Fruit fly (Drosophila melanogaster): ENCODE data around the gene CG42467.
A peak's percentile ranks its signal among the peaks of the same experiment; 100 is the strongest.

CG42467 gene

DNA sequence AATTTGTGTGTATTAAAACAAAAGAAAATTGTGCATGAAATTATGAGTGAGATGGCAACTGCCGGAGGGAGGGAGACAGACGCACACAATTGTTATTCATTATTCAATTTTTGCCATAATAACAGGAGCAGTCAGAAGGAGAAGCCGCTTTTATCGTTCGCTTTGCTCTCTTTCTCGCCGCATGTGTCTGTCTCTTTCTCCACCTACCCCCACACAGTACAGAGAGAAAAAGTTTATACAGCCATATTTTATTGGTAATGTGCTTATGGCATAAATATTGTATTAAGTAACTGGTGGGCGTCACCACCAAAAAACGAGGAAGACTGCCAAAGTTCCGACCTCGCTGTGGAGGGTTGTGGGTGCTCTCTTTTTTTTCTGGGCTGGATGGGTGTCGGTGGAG lies 18.6 kb upstream of the CG42467 start (continued):
- TF ChIP-seq stwl (tag; optimal IDR thresholded peaks at IDR 0.05) (no peak), CG15011 (GFP tag; optimal IDR thresholded peaks at IDR 0.05) (no peak), trh (GFP tag; optimal IDR thresholded peaks at IDR 0.05) (no peak), Deaf1 (tag; optimal IDR thresholded peaks at IDR 0.05) (peak; percentile 34), eve (GFP tag; optimal IDR thresholded peaks at IDR 0.05) (no peak), Max (GFP tag; optimal IDR thresholded peaks at IDR 0.05) (no peak), Fer1 (GFP tag; optimal IDR thresholded peaks at IDR 0.05) (no peak), pum (GFP tag; optimal IDR thresholded peaks at IDR 0.05) (no peak), CG2199 (GFP tag; IDR thresholded peaks at IDR 0.05) (no peak), Nf-YB (GFP tag; optimal IDR thresholded peaks at IDR 0.05) (peak; percentile 87), pan (optimal IDR thresholded peaks at IDR 0.05) (no peak), pan (GFP tag; optimal IDR thresholded peaks at IDR 0.05 in 1 of 2, IDR thresholded peaks at IDR 0.05 in 1 of 2) (no peak), Ets65A (GFP tag) (no peak), CG1832 (GFP tag; optimal IDR thresholded peaks at IDR 0.05) (peak; percentile 45), toy (GFP tag; IDR thresholded peaks at IDR 0.05) (no peak), CG10274 (GFP tag; optimal IDR thresholded peaks at IDR 0.05) (no peak), CG15601 (tag; optimal IDR thresholded peaks at IDR 0.05) (no peak), zen (tag; optimal IDR thresholded peaks at IDR 0.05) (no peak), seq (GFP tag; IDR thresholded peaks at IDR 0.05) (peak; percentile 74; the same call in 1 of the 2 replicates), Pdp1 (GFP tag; optimal IDR thresholded peaks at IDR 0.05) (no peak), CG18764 (GFP tag; optimal IDR thresholded peaks at IDR 0.05) (no peak), lab (GFP tag; optimal IDR thresholded peaks at IDR 0.05) (no peak)

DNA sequence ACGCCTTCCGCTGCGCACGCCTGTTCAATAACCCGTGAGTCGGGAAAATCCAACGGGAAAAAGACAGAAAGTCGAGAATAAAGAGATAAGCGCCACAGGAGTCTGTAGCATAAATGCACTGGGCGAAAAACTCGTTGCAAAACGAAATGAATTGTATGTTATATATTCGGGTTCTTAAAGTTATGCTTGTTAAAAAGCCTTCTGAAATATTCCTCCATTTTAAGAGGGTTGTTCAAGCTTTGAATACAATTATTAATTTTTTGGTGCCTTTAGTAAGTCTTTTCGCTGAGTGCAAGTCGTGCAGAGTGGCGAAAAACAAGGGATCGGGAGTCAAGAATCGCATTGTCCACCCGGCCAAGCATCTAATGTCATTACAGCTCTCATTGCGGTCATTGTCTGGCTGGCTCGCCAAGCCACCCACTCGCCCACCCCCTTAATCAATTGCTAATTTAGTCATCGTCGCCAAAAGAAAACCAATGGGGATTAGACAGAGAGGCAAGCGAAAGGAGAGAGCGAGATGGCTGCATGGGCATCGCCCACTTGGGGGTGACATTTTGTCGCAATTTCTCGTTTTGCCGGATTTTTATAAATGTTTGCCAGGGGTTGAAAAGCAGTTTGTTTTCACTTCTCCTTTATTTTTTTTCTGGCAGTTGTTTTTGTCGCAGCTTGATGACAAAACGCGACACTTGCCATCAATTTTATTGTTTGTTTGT lies 15.8 kb upstream of the CG42467 start:
- TF ChIP-seq nerfin-2 (GFP tag; IDR thresholded peaks at IDR 0.05; ENCODE audit: partially characterized antibody) (no peak), ATbp (GFP tag; optimal IDR thresholded peaks at IDR 0.05) (peak; percentile 5), ham (GFP tag; IDR thresholded peaks at IDR 0.05) (no peak), Xbp1 (GFP tag; optimal IDR thresholded peaks at IDR 0.05) (peak; percentile 12), CG12659 (GFP tag; optimal IDR thresholded peaks at IDR 0.05) (no peak), slp2 (GFP tag; optimal IDR thresholded peaks at IDR 0.05) (no peak), CG10321 (GFP tag; IDR thresholded peaks at IDR 0.05) (0 out of 2 replicates have a peak, but pooled peaks have one; percentile 18), Hmr (GFP tag; optimal IDR thresholded peaks at IDR 0.05) (no peak), CG15514 (GFP tag; optimal IDR thresholded peaks at IDR 0.05) (no peak), CG17186 (GFP tag; optimal IDR thresholded peaks at IDR 0.05) (no peak), Bgb (GFP tag; IDR thresholded peaks at IDR 0.05; ENCODE audit: partially characterized antibody) (no peak), tio (GFP tag; optimal IDR thresholded peaks at IDR 0.05) (no peak), HmgZ (tag; optimal IDR thresholded peaks at IDR 0.05) (no peak), unpg (GFP tag; optimal IDR thresholded peaks at IDR 0.05) (peak; percentile 21), CG1233 (GFP tag; optimal IDR thresholded peaks at IDR 0.05) (no peak), Abd-B (GFP tag; optimal IDR thresholded peaks at IDR 0.05) (no peak), CG13624 (GFP tag; optimal IDR thresholded peaks at IDR 0.05) (no peak), dmrt11E (tag; optimal IDR thresholded peaks at IDR 0.05) (peak; percentile 65), nmo (GFP tag; optimal IDR thresholded peaks at IDR 0.05) (peak; percentile 31), CG10274 (GFP tag; optimal IDR thresholded peaks at IDR 0.05) (no peak), oc (tag; optimal IDR thresholded peaks at IDR 0.05) (peak; percentile 10), croc (GFP tag; conservative IDR thresholded peaks at IDR 0.05) (no peak; the same call in 2 of the 3 replicates), cg (GFP tag; optimal IDR thresholded peaks at IDR 0.05) (no peak), Dek (tag; optimal IDR thresholded peaks at IDR 0.05) (no peak), CG4730 (GFP tag; IDR thresholded peaks at IDR 0.05) (no peak), Lim3 (GFP tag; IDR thresholded peaks at IDR 0.05) (no peak), CG18599 (GFP tag; optimal IDR thresholded peaks at IDR 0.05) (no peak), exex (tag; optimal IDR thresholded peaks at IDR 0.05) (no peak)

Data from whole organism, embryonic.